Worm (Caenorhabditis elegans): Measurements from ENCODE around the gene nhr-234.

ce11 chrII:12619288-12619687 lies 17.2 kb upstream of the nhr-234 start, which contains the start of gene nspe-2:
- TF ChIP-seq unc-39 (tag; optimal IDR thresholded peaks at IDR 0.05), result no peak
- no peak for TF ChIP-seq nhr-237 (tag; optimal IDR thresholded peaks at IDR 0.05)

Measured in whole organism, mixed stage, embryonic.